Fruit fly (Drosophila melanogaster) whole organism, prepupa: ENCODE results near the gene Rcd2.

ENCODE experiments used
- Blimp-1 ChIP-seq: fragments of 200-800 bp; sonication (Bioruptor generic); optimal IDR thresholded peaks from 3 replicates; lab custom pipeline; 2017; ENCODE audit warnings: missing biosample characterization, missing genetic modification characterization, mild to moderate bottlenecking, moderate library complexity, missing genetic modification reagents
- CG10631 ChIP-seq: fragments of 200-800 bp; sonication (Bioruptor generic); optimal IDR thresholded peaks from 2 replicates; lab custom pipeline; 2016; ENCODE audit warnings: missing biosample characterization, missing genetic modification characterization
- CG10669 ChIP-seq: fragments of 200-800 bp; sonication (Bioruptor generic); optimal IDR thresholded peaks from 3 replicates; lab custom pipeline; 2018; ENCODE audit warnings: missing biosample characterization, mild to moderate bottlenecking, missing genetic modification characterization, moderate library complexity
- CG11294 ChIP-seq: fragments of 200-800 bp; sonication (Bioruptor generic); IDR thresholded peaks from 2 replicates; pipeline ENCODE4 v1.3.6; 2022; ENCODE audit warnings: missing biosample characterization, missing genetic modification characterization
- CG15336 ChIP-seq: fragments of 200-800 bp; sonication (Bioruptor generic); IDR thresholded peaks from 2 replicates; pipeline ENCODE4 v1.3.6; 2022; ENCODE audit warnings: missing biosample characterization, missing genetic modification characterization
- CG1621 ChIP-seq: fragments of 200-800 bp; sonication (Bioruptor generic); optimal IDR thresholded peaks from 3 replicates; lab custom pipeline; 2018; ENCODE audit warnings: missing biosample characterization, mild to moderate bottlenecking, missing genetic modification characterization
- CG16779 ChIP-seq: fragments of 200-800 bp; sonication (Bioruptor generic); optimal IDR thresholded peaks from 3 replicates; lab custom pipeline; 2017; ENCODE audit warnings: missing biosample characterization, mild to moderate bottlenecking, missing genetic modification characterization
- CG3032 ChIP-seq: fragments of 200-800 bp; optimal IDR thresholded peaks from 2 replicates; lab custom pipeline; 2019; ENCODE audit warnings: missing biosample characterization, mild to moderate bottlenecking, missing genetic modification characterization, moderate library complexity
- CG31627 ChIP-seq: fragments of 200-800 bp; sonication (Bioruptor generic); optimal IDR thresholded peaks from 3 replicates; lab custom pipeline; 2016; ENCODE audit warnings: missing biosample characterization, missing genetic modification characterization
- CG32006 ChIP-seq: fragments of 200-800 bp; sonication (Bioruptor generic); optimal IDR thresholded peaks from 3 replicates; lab custom pipeline; 2017; ENCODE audit warnings: missing biosample characterization, mild to moderate bottlenecking, missing genetic modification characterization
- CG34406 ChIP-seq: fragments of 200-800 bp; sonication (Bioruptor generic); optimal IDR thresholded peaks from 3 replicates; lab custom pipeline; 2016; ENCODE audit warnings: missing biosample characterization, missing genetic modification characterization
- CG3919 ChIP-seq: fragments of 200-800 bp; sonication (Bioruptor generic); optimal IDR thresholded peaks from 3 replicates; lab custom pipeline; 2016; ENCODE audit warnings: missing biosample characterization, missing genetic modification characterization
- CG6276 ChIP-seq: fragments of 200-800 bp; sonication (Bioruptor generic); optimal IDR thresholded peaks from 2 replicates; lab custom pipeline; 2017; ENCODE audit warnings: missing biosample characterization, mild to moderate bottlenecking, missing genetic modification characterization
- CG6808 ChIP-seq: fragments of 200-800 bp; sonication (Bioruptor generic); optimal IDR thresholded peaks from 3 replicates; lab custom pipeline; 2017; ENCODE audit warnings: missing biosample characterization, missing genetic modification characterization, mild to moderate bottlenecking, moderate library complexity, missing genetic modification reagents
- CG6854 ChIP-seq: fragments of 200-800 bp; sonication (Bioruptor generic); optimal IDR thresholded peaks from 2 replicates; lab custom pipeline; 2017; ENCODE audit warnings: missing biosample characterization, mild to moderate bottlenecking, missing genetic modification characterization
- CG7368 ChIP-seq: fragments of 200-800 bp; sonication (Bioruptor generic); optimal IDR thresholded peaks from 3 replicates; lab custom pipeline; 2016; ENCODE audit warnings: missing biosample characterization, missing genetic modification characterization
- CG8119 ChIP-seq: fragments of 200-800 bp; sonication (Bioruptor generic); IDR thresholded peaks from 3 replicates; pipeline ENCODE4 v1.3.6; 2022; ENCODE audit warnings: missing biosample characterization, missing genetic modification characterization
- CG8319 ChIP-seq: fragments of 200-800 bp; sonication (Bioruptor generic); optimal IDR thresholded peaks from 3 replicates; lab custom pipeline; 2016; ENCODE audit warnings: missing biosample characterization, missing genetic modification characterization
- CG8632 ChIP-seq: fragments of 200-800 bp; sonication (Bioruptor generic); optimal IDR thresholded peaks from 3 replicates; lab custom pipeline; 2016; ENCODE audit warnings: missing biosample characterization, missing genetic modification characterization
- CG9139 ChIP-seq: fragments of 200-800 bp; sonication (Bioruptor generic); optimal IDR thresholded peaks from 3 replicates; lab custom pipeline; 2017; ENCODE audit warnings: missing biosample characterization, mild to moderate bottlenecking, missing genetic modification characterization
- Eip75B ChIP-seq: fragments of 200-800 bp; sonication (Bioruptor generic); optimal IDR thresholded peaks from 3 replicates; lab custom pipeline; 2016; ENCODE audit warnings: missing biosample characterization, missing genetic modification characterization
- Eip78C ChIP-seq: fragments of 200-800 bp; sonication (Bioruptor generic); peaks from one replicate; lab custom pipeline; 2016; ENCODE audit warnings: missing biosample characterization, missing genetic modification characterization
- Eip93F ChIP-seq: fragments of 200-800 bp; sonication (Bioruptor generic); optimal IDR thresholded peaks from 2 replicates; lab custom pipeline; 2016; ENCODE audit warnings: missing biosample characterization, mild to moderate bottlenecking, missing genetic modification characterization
- Ets21C ChIP-seq: fragments of 200-800 bp; sonication (Bioruptor generic); optimal IDR thresholded peaks from 3 replicates; lab custom pipeline; 2016; ENCODE audit warnings: missing biosample characterization, missing genetic modification characterization
- Ets96B ChIP-seq: fragments of 200-800 bp; optimal IDR thresholded peaks from 2 replicates; lab custom pipeline; 2019; ENCODE audit warnings: missing biosample characterization, mild to moderate bottlenecking, missing genetic modification characterization, moderate library complexity
- Gug ChIP-seq: fragments of 200-800 bp; sonication (Bioruptor generic); IDR thresholded peaks from 2 replicates; pipeline ENCODE4 v1.3.6; 2022; ENCODE audit warnings: missing biosample characterization, missing genetic modification characterization
- Hr4 ChIP-seq: fragments of 200-800 bp; sonication (Bioruptor generic); optimal IDR thresholded peaks from 3 replicates; lab custom pipeline; 2016; ENCODE audit warnings: missing biosample characterization, missing genetic modification characterization
- Lpt ChIP-seq: fragments of 200-800 bp; sonication (Bioruptor generic); optimal IDR thresholded peaks from 3 replicates; lab custom pipeline; 2016; ENCODE audit warnings: missing biosample characterization, missing genetic modification characterization
- Met ChIP-seq: fragments of 200-800 bp; sonication (Bioruptor generic); optimal IDR thresholded peaks from 3 replicates; lab custom pipeline; 2016; ENCODE audit warnings: missing biosample characterization, missing genetic modification characterization
- Sox102F ChIP-seq: fragments of 200-800 bp; sonication (Bioruptor generic); optimal IDR thresholded peaks from 2 replicates; lab custom pipeline; 2016; ENCODE audit warnings: missing biosample characterization, mild to moderate bottlenecking, missing genetic modification characterization
- Sox14 ChIP-seq: fragments of 200-800 bp; sonication (Bioruptor generic); optimal IDR thresholded peaks from 3 replicates; lab custom pipeline; 2016; ENCODE audit warnings: missing biosample characterization, missing genetic modification characterization
- Sox15 ChIP-seq: fragments of 200-800 bp; sonication (Bioruptor generic); optimal IDR thresholded peaks from 3 replicates; lab custom pipeline; 2016; ENCODE audit warnings: missing biosample characterization, missing genetic modification characterization
- achi ChIP-seq: fragments of 200-800 bp; sonication (Bioruptor generic); optimal IDR thresholded peaks from 3 replicates; lab custom pipeline; 2016; ENCODE audit warnings: missing biosample characterization, missing genetic modification characterization
- acj6 ChIP-seq: fragments of 200-800 bp; sonication (Bioruptor generic); optimal IDR thresholded peaks from 3 replicates; lab custom pipeline; 2016; ENCODE audit warnings: missing biosample characterization, missing genetic modification characterization
- cyc ChIP-seq: fragments of 200-800 bp; sonication (Bioruptor generic); optimal IDR thresholded peaks from 3 replicates; lab custom pipeline; 2016; ENCODE audit warnings: missing biosample characterization, missing genetic modification characterization
- dac ChIP-seq: fragments of 200-800 bp; sonication (Bioruptor generic); optimal IDR thresholded peaks from 2 replicates; lab custom pipeline; 2017; ENCODE audit warnings: missing biosample characterization, mild to moderate bottlenecking, missing genetic modification characterization
- dsx ChIP-seq: fragments of 200-800 bp; optimal IDR thresholded peaks from 3 replicates; lab custom pipeline; 2019; ENCODE audit warnings: missing biosample characterization, mild to moderate bottlenecking, missing genetic modification characterization, moderate library complexity; ENCODE audit not compliant: poor library complexity, severe bottlenecking
- esn ChIP-seq: fragments of 200-800 bp; sonication (Bioruptor generic); optimal IDR thresholded peaks from 2 replicates; lab custom pipeline; 2016; ENCODE audit warnings: missing biosample characterization, mild to moderate bottlenecking, missing genetic modification characterization, moderate library complexity
- fd59A ChIP-seq: fragments of 200-800 bp; sonication (Bioruptor generic); optimal IDR thresholded peaks from 2 replicates; lab custom pipeline; 2017; ENCODE audit warnings: missing biosample characterization, mild to moderate bottlenecking, missing genetic modification characterization, missing genetic modification reagents
- fd85E ChIP-seq: fragments of 200-800 bp; sonication (Bioruptor generic); optimal IDR thresholded peaks from 3 replicates; lab custom pipeline; 2016; ENCODE audit warnings: missing biosample characterization, missing genetic modification characterization
- fkh ChIP-seq: fragments of 200-800 bp; sonication (Bioruptor generic); optimal IDR thresholded peaks from 3 replicates; lab custom pipeline; 2017; ENCODE audit warnings: missing biosample characterization, mild to moderate bottlenecking, missing genetic modification characterization, moderate library complexity
- lz ChIP-seq: fragments of 200-800 bp; sonication (Bioruptor generic); optimal IDR thresholded peaks from 3 replicates; lab custom pipeline; 2016; ENCODE audit warnings: missing biosample characterization, missing genetic modification characterization
- net ChIP-seq: fragments of 200-800 bp; sonication (Bioruptor generic); optimal IDR thresholded peaks from 3 replicates; lab custom pipeline; 2016; ENCODE audit warnings: missing biosample characterization, missing genetic modification characterization
- pdm3 ChIP-seq: fragments of 200-800 bp; sonication (Bioruptor generic); optimal IDR thresholded peaks from 3 replicates; lab custom pipeline; 2016; ENCODE audit warnings: missing biosample characterization, missing genetic modification characterization
- spab ChIP-seq: fragments of 200-800 bp; sonication (Bioruptor generic); optimal IDR thresholded peaks from 2 replicates; lab custom pipeline; 2017; ENCODE audit warnings: missing biosample characterization, mild to moderate bottlenecking, missing genetic modification characterization, missing genetic modification reagents
- ss ChIP-seq, 2 experiments: fragments of 200-800 bp; sonication (Bioruptor generic); optimal IDR thresholded peaks; 2 replicates in 1 of 2; 3 replicates in 1 of 2; lab custom pipeline; 2017 to 2018; ENCODE audit warnings: mild to moderate bottlenecking in 2 of 2, missing biosample characterization in 2 of 2, missing genetic modification characterization in 2 of 2, moderate library complexity in 1 of 2
- svp ChIP-seq: fragments of 200-800 bp; sonication (Bioruptor generic); peaks from one replicate; lab custom pipeline; 2016; ENCODE audit warnings: missing biosample characterization, missing genetic modification characterization
- topi ChIP-seq: fragments of 200-800 bp; sonication (Bioruptor generic); optimal IDR thresholded peaks from 3 replicates; lab custom pipeline; 2016; ENCODE audit warnings: missing biosample characterization, missing genetic modification characterization
- vri ChIP-seq: fragments of 200-800 bp; sonication (Bioruptor generic); optimal IDR thresholded peaks from 3 replicates; lab custom pipeline; 2016; ENCODE audit warnings: missing biosample characterization, mild to moderate bottlenecking, missing genetic modification characterization

Gene Rcd2

dm6 chr3L:20551862-20552261, 11.6 kb upstream of the Rcd2 start (continued):
- TF ChIP-seq Sox102F (GFP tag; lab: Kevin White, UChicago) (peak; percentile 46), CG32006 (GFP tag; lab: Kevin White, UChicago) (peak; percentile 70), achi (GFP tag; lab: Kevin White, UChicago) (peak; percentile 66), fkh (no peak), CG7368 (GFP tag; lab: Kevin White, UChicago) (peak; percentile 31), Eip75B (GFP tag; lab: Kevin White, UChicago) (peak; percentile 73), CG34406 (GFP tag; lab: Kevin White, UChicago) (peak; percentile 51), fd59A (GFP tag; lab: Kevin White, UChicago) (peak; percentile 39), CG31627 (GFP tag; lab: Kevin White, UChicago) (peak; percentile 57), fd85E (GFP tag; lab: Kevin White, UChicago) (no peak), Eip93F (GFP tag; lab: Kevin White, UChicago) (no peak), Ets96B (tag; lab: Kevin White, UChicago) (peak; percentile 69), CG8632 (peak; percentile 25), CG1621 (tag; lab: Kevin White, UChicago) (peak; percentile 51)

DNA sequence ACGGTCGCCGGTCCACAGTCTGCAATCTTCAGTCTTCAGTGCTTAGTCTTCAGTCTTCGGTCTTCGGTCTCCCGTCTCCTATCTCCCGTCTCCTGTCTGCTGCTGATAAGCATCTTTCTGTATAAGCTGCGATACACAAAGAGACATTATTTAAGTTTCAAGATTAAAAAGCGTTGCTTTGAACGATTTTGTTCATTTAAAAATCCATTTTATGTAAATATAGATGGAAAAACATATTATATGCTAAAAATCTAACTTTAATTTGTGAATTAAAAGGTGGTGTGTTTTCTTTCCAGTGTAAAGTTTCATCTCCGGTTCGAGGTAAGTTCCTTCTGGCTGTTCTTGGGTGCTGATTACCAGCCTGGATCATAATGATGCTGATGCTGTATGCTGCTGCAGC, 9.1 kb upstream of the Rcd2 start:
- TF ChIP-seq CG6276, result no peak
- no peak for TF ChIP-seq Gug (GFP tag; lab: Robert Waterston, UW)
- peak; percentile 26 for TF ChIP-seq Blimp-1 (GFP tag; lab: Kevin White, UChicago)
- peak; percentile 17 for TF ChIP-seq CG8632
- TF ChIP-seq CG6854 (GFP tag; lab: Kevin White, UChicago), result no peak
- peak; percentile 60 for TF ChIP-seq cyc (GFP tag; lab: Kevin White, UChicago)
- peak; percentile 42 for TF ChIP-seq CG7368 (GFP tag; lab: Kevin White, UChicago)
- 0 out of 2 replicates have a peak, but pooled peaks have one; percentile 33 for TF ChIP-seq CG15336
- peak; percentile 64 for TF ChIP-seq spab (GFP tag; lab: Kevin White, UChicago)
- TF ChIP-seq Sox102F (GFP tag; lab: Kevin White, UChicago), result peak; percentile 65
- peak; percentile 68 for TF ChIP-seq topi
- TF ChIP-seq Eip78C (GFP tag; lab: Kevin White, UChicago), result peak; percentile 88
- no peak for TF ChIP-seq Hr4 (GFP tag; lab: Kevin White, UChicago)
- TF ChIP-seq Ets21C (GFP tag; lab: Kevin White, UChicago), result peak; percentile 23
- no peak for TF ChIP-seq CG8319
- peak; percentile 63 for TF ChIP-seq CG10631 (GFP tag; lab: Kevin White, UChicago)
- TF ChIP-seq dac (GFP tag; lab: Kevin White, UChicago), result no peak
- peak; percentile 71 for TF ChIP-seq CG3919 (GFP tag; lab: Kevin White, UChicago)
- TF ChIP-seq Eip93F (GFP tag; lab: Kevin White, UChicago), result no peak
- TF ChIP-seq CG9139 (GFP tag; lab: Kevin White, UChicago), result peak; percentile 32
- no peak for TF ChIP-seq CG8119 (GFP tag; lab: Robert Waterston, UW)
- TF ChIP-seq CG10669, result peak; percentile 76
- peak; percentile 76 for TF ChIP-seq Met (GFP tag; lab: Kevin White, UChicago)
- peak; percentile 50 for TF ChIP-seq CG6808 (GFP tag; lab: Kevin White, UChicago)
- TF ChIP-seq lz (GFP tag; lab: Kevin White, UChicago), result peak; percentile 52
- TF ChIP-seq Lpt, result no peak
- TF ChIP-seq esn (GFP tag; lab: Kevin White, UChicago), result peak; percentile 78
- peak; percentile 53 for TF ChIP-seq fd59A (GFP tag; lab: Kevin White, UChicago)
- peak; percentile 70 for TF ChIP-seq CG1621 (tag; lab: Kevin White, UChicago)
- TF ChIP-seq Sox14 (GFP tag; lab: Kevin White, UChicago), result peak; percentile 64
- peak; percentile 57 to 71 for TF ChIP-seq ss (GFP tag; optimal IDR thresholded peaks at IDR 0.05; lab: Kevin White, UChicago)
- peak; percentile 55 for TF ChIP-seq vri (GFP tag; lab: Kevin White, UChicago)
- TF ChIP-seq net (GFP tag; lab: Kevin White, UChicago), result peak; percentile 54
- TF ChIP-seq acj6 (GFP tag; lab: Kevin White, UChicago), result peak; percentile 60
- peak; percentile 58 for TF ChIP-seq pdm3 (GFP tag; lab: Kevin White, UChicago)
- no peak for TF ChIP-seq CG16779 (tag; lab: Kevin White, UChicago)
- TF ChIP-seq Eip75B (GFP tag; lab: Kevin White, UChicago), result peak; percentile 67
- no peak for TF ChIP-seq CG11294 (GFP tag; lab: Robert Waterston, UW)
- TF ChIP-seq dsx (GFP tag; lab: Kevin White, UChicago), result peak; percentile 77
- TF ChIP-seq Sox15 (GFP tag; lab: Kevin White, UChicago), result no peak
- TF ChIP-seq svp (GFP tag; lab: Kevin White, UChicago), result peak; percentile 85
- TF ChIP-seq CG3032, result peak; percentile 73
